Worm (Caenorhabditis elegans): ENCODE results near the gene C07C7.1.

C07C7.1 gene

ce11 chrIV:9169764-9170163 lies 14.9 kb upstream of the C07C7.1 start:
- TF ChIP-seq dox-1 (GFP tag; IDR thresholded peaks at IDR 0.05) (no peak), ceh-100 (GFP tag; IDR thresholded peaks at IDR 0.05) (no peak), ets-4 (GFP tag; optimal IDR thresholded peaks at IDR 0.05) (no peak), T26A5.8 (tag; optimal IDR thresholded peaks at IDR 0.05) (no peak), madf-10 (tag; optimal IDR thresholded peaks at IDR 0.05) (no peak), F57C9.4 (tag; optimal IDR thresholded peaks at IDR 0.05) (no peak), gei-17 (GFP tag; optimal IDR thresholded peaks at IDR 0.05) (no peak), ceh-91 (GFP tag; IDR thresholded peaks at IDR 0.05) (no peak), nhr-120 (GFP tag; IDR thresholded peaks at IDR 0.05) (no peak), die-1 (tag; optimal IDR thresholded peaks at IDR 0.05) (no peak), snpc-3.4 (tag; optimal IDR thresholded peaks at IDR 0.05) (no peak), F39B2.1 (GFP tag; IDR thresholded peaks at IDR 0.05) (no peak)

ce11 chrIV:9191183-9191582 lies 6.5 kb downstream of the C07C7.1 start:
- TF ChIP-seq unc-130 (GFP tag; optimal IDR thresholded peaks at IDR 0.05) (peak; percentile 48), nhr-27 (tag; optimal IDR thresholded peaks at IDR 0.05) (no peak), mxl-1 (tag; optimal IDR thresholded peaks at IDR 0.05) (peak; percentile 79), F39B2.1 (GFP tag; IDR thresholded peaks at IDR 0.05) (no peak), bed-1 (GFP tag; IDR thresholded peaks at IDR 0.05) (no peak), egl-18 (GFP tag; IDR thresholded peaks at IDR 0.05) (no peak), F57C9.4 (tag; optimal IDR thresholded peaks at IDR 0.05) (no peak), egl-44 (GFP tag; IDR thresholded peaks at IDR 0.05) (no peak; the same call in 1 of the 2 replicates), madf-3 (GFP tag; IDR thresholded peaks at IDR 0.05) (0 out of 2 replicates have a peak, but pooled peaks have one; percentile 51), B0019.2 (GFP tag; conservative IDR thresholded peaks at IDR 0.05) (no peak), C17E4.6 (GFP tag; IDR thresholded peaks at IDR 0.05) (no peak), ztf-3 (GFP tag; optimal IDR thresholded peaks at IDR 0.05) (no peak), snpc-1.1 (tag; optimal IDR thresholded peaks at IDR 0.05; ENCODE audit: insufficient read depth) (peak; percentile 29), F49E8.2 (tag; optimal IDR thresholded peaks at IDR 0.05; ENCODE audit: insufficient read depth) (peak; percentile 51), nhr-90 (tag; optimal IDR thresholded peaks at IDR 0.05) (peak; percentile 85), madf-10 (tag; optimal IDR thresholded peaks at IDR 0.05) (peak; percentile 72), F23B12.7 (tag; optimal IDR thresholded peaks at IDR 0.05; ENCODE audit: insufficient read depth) (peak; percentile 89), nfyb-1 (GFP tag; IDR thresholded peaks at IDR 0.05) (peak; percentile 87), Y95B8A.8 (GFP tag; IDR thresholded peaks at IDR 0.05) (no peak), rpc-1 (optimal IDR thresholded peaks at IDR 0.05) (peak; percentile 90), rpc-1 (tag; optimal IDR thresholded peaks at IDR 0.05) (peak; percentile 89), attf-3 (GFP tag; conservative IDR thresholded peaks at IDR 0.05) (0 out of 2 replicates have a peak, but pooled peaks have one; percentile 45), die-1 (tag; optimal IDR thresholded peaks at IDR 0.05) (peak; percentile 84), D2030.7 (GFP tag; IDR thresholded peaks at IDR 0.05) (0 out of 2 replicates have a peak, but pooled peaks have one; percentile 59), F33H1.4 (GFP tag; IDR thresholded peaks at IDR 0.05) (peak; percentile 27; the same call in 1 of the 2 replicates), ama-1 (optimal IDR thresholded peaks at IDR 0.05) (no peak), ama-1 (GFP tag; optimal IDR thresholded peaks at IDR 0.05) (peak; percentile 26 to 62), madf-8 (GFP tag; conservative IDR thresholded peaks at IDR 0.05) (0 out of 2 replicates have a peak, but pooled peaks have one; percentile 5), Y53G8AR.9 (GFP tag; conservative IDR thresholded peaks at IDR 0.05) (no peak), ekl-4 (GFP tag; IDR thresholded peaks at IDR 0.05) (peak; percentile 86), pha-4 (tag; optimal IDR thresholded peaks at IDR 0.05) (no peak), cebp-2 (GFP tag; IDR thresholded peaks at IDR 0.05) (no peak), K12H6.12 (tag; optimal IDR thresholded peaks at IDR 0.05) (no peak), B0261.1 (tag; optimal IDR thresholded peaks at IDR 0.05) (peak; percentile 86), madf-6 (GFP tag; IDR thresholded peaks at IDR 0.05) (no peak), ztf-25 (GFP tag; IDR thresholded peaks at IDR 0.05) (no peak; the same call in 1 of the 2 replicates), lin-40 (tag; optimal IDR thresholded peaks at IDR 0.05) (no peak), lsl-1 (GFP tag; optimal IDR thresholded peaks at IDR 0.05) (peak; percentile 43), aptf-2 (GFP tag; conservative IDR thresholded peaks at IDR 0.05) (0 out of 2 replicates have a peak, but pooled peaks have one; percentile 36), lir-1 (GFP tag; conservative IDR thresholded peaks at IDR 0.05) (no peak)
